Worm (Caenorhabditis elegans): ENCODE results near the gene his-69.

The his-69 gene

ce11 chrIII:4037332-4037731, 21.2 kb downstream of the his-69 start:
- TF ChIP-seq fos-1 (tag; optimal IDR thresholded peaks at IDR 0.05), result peak; percentile 10
- TF ChIP-seq ama-1 (optimal IDR thresholded peaks at IDR 0.05), result no peak
- TF ChIP-seq nhr-12 (tag; optimal IDR thresholded peaks at IDR 0.05), result no peak
- peak; percentile 73 for TF ChIP-seq F13H6.1 (tag; optimal IDR thresholded peaks at IDR 0.05)
- peak; percentile 38 for TF ChIP-seq sem-4 (tag; optimal IDR thresholded peaks at IDR 0.05)
- TF ChIP-seq sma-9 (GFP tag; optimal IDR thresholded peaks at IDR 0.05), result peak; percentile 9
- no peak for TF ChIP-seq sma-9 (tag; optimal IDR thresholded peaks at IDR 0.05)

- TF ChIP-seq snpc-4 (tag; optimal IDR thresholded peaks at IDR 0.05) (no peak), nhr-129 (tag; optimal IDR thresholded peaks at IDR 0.05) (no peak), ceh-16 (tag; optimal IDR thresholded peaks at IDR 0.05) (no peak), egl-27 (tag; optimal IDR thresholded peaks at IDR 0.05) (no peak), ztf-11 (tag; optimal IDR thresholded peaks at IDR 0.05) (no peak), mdl-1 (tag; optimal IDR thresholded peaks at IDR 0.05) (no peak), blmp-1 (tag; optimal IDR thresholded peaks at IDR 0.05; ENCODE audit: insufficient read depth) (no peak), nhr-21 (tag; optimal IDR thresholded peaks at IDR 0.05) (no peak), nhr-77 (tag; optimal IDR thresholded peaks at IDR 0.05) (no peak)
Measured at ce11 chrIII:4036740-4037139, 21.8 kb downstream of the his-69 start, which contains the start of gene hum-5. hum-5 (minus strand) TSS chrIII:4036840.

ce11 chrIII:4034984-4035383, 23.6 kb downstream of the his-69 start:
- TF ChIP-seq lsy-2 (tag; optimal IDR thresholded peaks at IDR 0.05) (peak in 1 of 2 experiments; percentile 0), zag-1 (tag; optimal IDR thresholded peaks at IDR 0.05) (peak; percentile 24), unc-55 (GFP tag; optimal IDR thresholded peaks at IDR 0.05) (peak; percentile 83), peb-1 (tag; optimal IDR thresholded peaks at IDR 0.05) (no peak), sma-9 (GFP tag; optimal IDR thresholded peaks at IDR 0.05) (peak; percentile 20), sma-9 (tag; optimal IDR thresholded peaks at IDR 0.05) (no peak), gmeb-1 (tag; optimal IDR thresholded peaks at IDR 0.05) (no peak), C34F6.9 (tag; optimal IDR thresholded peaks at IDR 0.05) (peak; percentile 38), snpc-4 (tag; optimal IDR thresholded peaks at IDR 0.05) (no peak), nhr-25 (tag; optimal IDR thresholded peaks at IDR 0.05) (no peak), nhr-77 (tag; optimal IDR thresholded peaks at IDR 0.05) (no peak), lin-11 (tag; optimal IDR thresholded peaks at IDR 0.05) (no peak), nhr-237 (tag; optimal IDR thresholded peaks at IDR 0.05) (no peak), dmd-4 (tag; optimal IDR thresholded peaks at IDR 0.05) (no peak), R02D3.7 (tag; optimal IDR thresholded peaks at IDR 0.05) (no peak)

- TF ChIP-seq ceh-82 (tag; optimal IDR thresholded peaks at IDR 0.05), result no peak
- TF ChIP-seq lin-11 (tag; optimal IDR thresholded peaks at IDR 0.05), result no peak
- TF ChIP-seq alr-1 (tag; optimal IDR thresholded peaks at IDR 0.05), result no peak
- TF ChIP-seq ama-1 (optimal IDR thresholded peaks at IDR 0.05), result no peak
- TF ChIP-seq sma-9 (GFP tag; optimal IDR thresholded peaks at IDR 0.05), result no peak
- no peak for TF ChIP-seq sma-9 (tag; optimal IDR thresholded peaks at IDR 0.05)
Measured at ce11 chrIII:4030839-4031238, 27.7 kb downstream of the his-69 start.

ce11 chrIII:4028061-4028460, 30.5 kb downstream of the his-69 start, which contains the start of gene T02C12.5:
T02C12.5 (minus strand) TSS chrIII:4028161.
- TF ChIP-seq nhr-129 (tag; optimal IDR thresholded peaks at IDR 0.05) (no peak), lin-13 (GFP tag; optimal IDR thresholded peaks at IDR 0.05) (no peak), ztf-4 (tag; optimal IDR thresholded peaks at IDR 0.05) (no peak), aly-2 (tag; optimal IDR thresholded peaks at IDR 0.05) (no peak), ztf-1 (GFP tag; conservative IDR thresholded peaks at IDR 0.05) (no peak), ceh-82 (tag; optimal IDR thresholded peaks at IDR 0.05) (no peak), unc-55 (GFP tag; optimal IDR thresholded peaks at IDR 0.05) (no peak), gmeb-1 (tag; optimal IDR thresholded peaks at IDR 0.05) (no peak), C34F6.9 (tag; optimal IDR thresholded peaks at IDR 0.05) (no peak), elt-1 (tag; optimal IDR thresholded peaks at IDR 0.05) (no peak), snpc-4 (tag; optimal IDR thresholded peaks at IDR 0.05) (no peak), ceh-16 (tag; optimal IDR thresholded peaks at IDR 0.05) (no peak), F13H6.1 (tag; optimal IDR thresholded peaks at IDR 0.05) (no peak), nhr-11 (tag; optimal IDR thresholded peaks at IDR 0.05) (no peak), Y55F3AM.14 (GFP tag; optimal IDR thresholded peaks at IDR 0.05) (no peak), fos-1 (tag; optimal IDR thresholded peaks at IDR 0.05) (no peak)
